Worm (Caenorhabditis elegans): ENCODE measurements around the gene lido-18.
A peak's percentile ranks its signal among the peaks of the same experiment; 100 is the strongest.

Gene lido-18

ce11 chrIII:7642015-7642414, 20.1 kb upstream of the lido-18 start (continued):
- peak in 1 of 2 experiments; percentile 50 for TF ChIP-seq lsy-2 (tag; optimal IDR thresholded peaks at IDR 0.05)
- TF ChIP-seq lin-15B (tag; optimal IDR thresholded peaks at IDR 0.05): no peak
- TF ChIP-seq hlh-4 (tag; optimal IDR thresholded peaks at IDR 0.05): no peak
- peak; percentile 71 for TF ChIP-seq snu-23 (GFP tag; optimal IDR thresholded peaks at IDR 0.05)
- no peak for TF ChIP-seq jun-1 (tag; optimal IDR thresholded peaks at IDR 0.05)
- peak; percentile 51 for TF ChIP-seq nhr-19 (GFP tag; conservative IDR thresholded peaks at IDR 0.05)
- no peak for TF ChIP-seq nhr-12 (tag; optimal IDR thresholded peaks at IDR 0.05)
- no peak for TF ChIP-seq lin-39 (tag; optimal IDR thresholded peaks at IDR 0.05)
- no peak for TF ChIP-seq mef-2 (tag; optimal IDR thresholded peaks at IDR 0.05)
- no peak for TF ChIP-seq sup-37 (GFP tag; optimal IDR thresholded peaks at IDR 0.05)
- no peak for TF ChIP-seq hlh-17 (GFP tag; optimal IDR thresholded peaks at IDR 0.05; ENCODE audit: borderline replicate concordance)
- TF ChIP-seq mdl-1 (tag; optimal IDR thresholded peaks at IDR 0.05): peak; percentile 9 to 90
- no peak for TF ChIP-seq ama-1 (optimal IDR thresholded peaks at IDR 0.05)
- TF ChIP-seq lin-35 (GFP tag; optimal IDR thresholded peaks at IDR 0.05): peak; percentile 26 to 66
- peak; percentile 42 for TF ChIP-seq mep-1 (tag; optimal IDR thresholded peaks at IDR 0.05)
- peak; percentile 74 for TF ChIP-seq nhr-85 (tag)
- TF ChIP-seq nhr-84 (tag; optimal IDR thresholded peaks at IDR 0.05): no peak
- TF ChIP-seq nhr-20 (tag; optimal IDR thresholded peaks at IDR 0.05): peak; percentile 59
- TF ChIP-seq ceh-8 (GFP tag; optimal IDR thresholded peaks at IDR 0.05): no peak
- TF ChIP-seq efl-3 (GFP tag; optimal IDR thresholded peaks at IDR 0.05): no peak
- TF ChIP-seq aly-2 (tag; optimal IDR thresholded peaks at IDR 0.05): no peak
- TF ChIP-seq xbp-1 (tag; optimal IDR thresholded peaks at IDR 0.05): peak; percentile 23
- no peak for TF ChIP-seq ztf-4 (tag; optimal IDR thresholded peaks at IDR 0.05)

DNA sequence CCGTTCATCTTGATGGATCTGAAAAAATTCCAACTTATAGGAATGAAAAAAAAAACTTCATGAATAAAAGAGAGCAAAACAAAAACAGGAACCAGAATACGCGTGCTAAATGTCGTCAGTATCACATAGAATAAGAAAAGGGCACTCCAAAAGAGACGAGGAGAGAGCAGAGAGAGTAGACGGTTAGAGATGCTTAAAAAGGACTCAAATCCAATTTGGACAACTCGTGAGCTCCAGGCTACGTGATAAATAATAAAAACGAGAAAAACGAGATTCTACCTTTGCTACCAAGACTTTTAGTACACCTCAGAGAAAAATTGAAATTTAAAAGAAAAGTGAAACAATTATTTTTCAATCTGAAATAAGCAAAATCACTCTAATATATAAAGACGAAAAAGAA, 19.0 kb upstream of the lido-18 start, which contains the start of gene upp-1:
Gene upp-1 (minus strand): TSS at position 18 of the 400 bp plus-strand sequence.
- TF ChIP-seq lin-35 (GFP tag; optimal IDR thresholded peaks at IDR 0.05) (peak in 1 of 2 experiments; percentile 6), efl-1 (optimal IDR thresholded peaks at IDR 0.05) (peak; percentile 28 to 47), efl-1 (GFP tag; optimal IDR thresholded peaks at IDR 0.05 in 1 of 2) (no peak), pqm-1 (tag; optimal IDR thresholded peaks at IDR 0.05) (no peak), unc-98 (GFP tag; IDR thresholded peaks at IDR 0.05) (no peak), sup-37 (GFP tag; optimal IDR thresholded peaks at IDR 0.05) (no peak), swsn-7 (tag; optimal IDR thresholded peaks at IDR 0.05) (no peak), nhr-28 (tag; optimal IDR thresholded peaks at IDR 0.05) (no peak), nhr-71 (tag; optimal IDR thresholded peaks at IDR 0.05) (peak; percentile 1), tbx-2 (tag; optimal IDR thresholded peaks at IDR 0.05) (no peak), ces-1 (GFP tag; optimal IDR thresholded peaks at IDR 0.05) (no peak), lin-14 (GFP tag; optimal IDR thresholded peaks at IDR 0.05) (peak; percentile 79), dpl-1 (GFP tag; optimal IDR thresholded peaks at IDR 0.05) (peak in 1 of 3 experiments; percentile 18), nhr-76 (tag; optimal IDR thresholded peaks at IDR 0.05) (no peak), mep-1 (tag; optimal IDR thresholded peaks at IDR 0.05) (peak; percentile 33), hlh-17 (GFP tag; optimal IDR thresholded peaks at IDR 0.05; ENCODE audit: borderline replicate concordance) (no peak), nhr-47 (tag; optimal IDR thresholded peaks at IDR 0.05) (peak; percentile 46), xbp-1 (tag; optimal IDR thresholded peaks at IDR 0.05) (no peak), pag-3 (tag; optimal IDR thresholded peaks at IDR 0.05; ENCODE audit: borderline replicate concordance, insufficient read depth) (no peak), skn-1 (tag; optimal IDR thresholded peaks at IDR 0.05) (no peak), dsc-1 (tag; optimal IDR thresholded peaks at IDR 0.05) (peak; percentile 49), ceh-82 (tag; optimal IDR thresholded peaks at IDR 0.05) (peak in 1 of 3 experiments; percentile 2), sox-4 (tag; optimal IDR thresholded peaks at IDR 0.05) (no peak), vab-15 (tag; optimal IDR thresholded peaks at IDR 0.05) (no peak), rnt-1 (tag; optimal IDR thresholded peaks at IDR 0.05) (no peak), fkh-8 (tag; optimal IDR thresholded peaks at IDR 0.05) (peak; percentile 82), egl-13 (tag; optimal IDR thresholded peaks at IDR 0.05) (no peak)
